Worm (Caenorhabditis elegans): ENCODE results near the gene C33F10.4.

Gene C33F10.4

ce11 chrII:4827734-4828609 is 32.4 kb downstream of the C33F10.4 start, which contains the start of the genes fbxb-88 and tbck-1:
Gene fbxb-88, minus strand, starts transcription at chrII:4827884.
Gene tbck-1, plus strand, starts transcription at chrII:4828559.
- TF ChIP-seq pbrm-1 (GFP tag; IDR thresholded peaks at IDR 0.05) (no peak), akir-1 (GFP tag; optimal IDR thresholded peaks at IDR 0.05) (no peak), nhr-27 (tag; optimal IDR thresholded peaks at IDR 0.05) (no peak), nfyb-1 (GFP tag; IDR thresholded peaks at IDR 0.05) (no peak), nhr-80 (tag; optimal IDR thresholded peaks at IDR 0.05) (no peak), tbx-9 (tag; optimal IDR thresholded peaks at IDR 0.05; ENCODE audit: borderline replicate concordance) (no peak), sdz-38 (tag; optimal IDR thresholded peaks at IDR 0.05) (no peak), lin-35 (GFP tag; optimal IDR thresholded peaks at IDR 0.05) (peak; percentile 4 to 88 (median 33)), xnd-1 (tag; optimal IDR thresholded peaks at IDR 0.05) (no peak), zfh-2 (GFP tag; conservative IDR thresholded peaks at IDR 0.05) (no peak), snpc-1.1 (tag; optimal IDR thresholded peaks at IDR 0.05; ENCODE audit: insufficient read depth) (no peak), nhr-120 (GFP tag; IDR thresholded peaks at IDR 0.05) (no peak), F57A8.1 (GFP tag; optimal IDR thresholded peaks at IDR 0.05) (no peak), mes-4 (tag; optimal IDR thresholded peaks at IDR 0.05) (no peak), T26A5.8 (tag; optimal IDR thresholded peaks at IDR 0.05) (no peak), egl-18 (GFP tag; IDR thresholded peaks at IDR 0.05) (no peak), F39B2.1 (GFP tag; IDR thresholded peaks at IDR 0.05) (no peak), dpl-1 (GFP tag; optimal IDR thresholded peaks at IDR 0.05) (peak; percentile 83), rcor-1 (GFP tag; IDR thresholded peaks at IDR 0.05) (no peak), mxl-1 (tag; optimal IDR thresholded peaks at IDR 0.05) (no peak), attf-5 (GFP tag; optimal IDR thresholded peaks at IDR 0.05) (peak; percentile 44), lin-26 (GFP tag; IDR thresholded peaks at IDR 0.05) (no peak), sptf-2 (GFP tag; optimal IDR thresholded peaks at IDR 0.05) (no peak), ztf-28 (GFP tag; IDR thresholded peaks at IDR 0.05) (no peak), lin-54 (GFP tag; optimal IDR thresholded peaks at IDR 0.05) (peak; percentile 96), ceh-79 (tag; optimal IDR thresholded peaks at IDR 0.05) (no peak), efl-1 (GFP tag; optimal IDR thresholded peaks at IDR 0.05) (peak; percentile 76), C06A6.2 (GFP tag; conservative IDR thresholded peaks at IDR 0.05) (no peak), madf-10 (tag; optimal IDR thresholded peaks at IDR 0.05) (no peak), ztf-26 (tag; optimal IDR thresholded peaks at IDR 0.05) (no peak), hlh-12 (tag; optimal IDR thresholded peaks at IDR 0.05) (no peak), mcd-1 (GFP tag; IDR thresholded peaks at IDR 0.05) (no peak), attf-6 (GFP tag; IDR thresholded peaks at IDR 0.05) (no peak), F22D6.2 (tag; optimal IDR thresholded peaks at IDR 0.05) (no peak), K12H6.12 (tag; optimal IDR thresholded peaks at IDR 0.05) (no peak), ZK185.1 (tag; optimal IDR thresholded peaks at IDR 0.05; ENCODE audit: poor library complexity, severe bottlenecking) (no peak), ccch-3 (GFP tag; optimal IDR thresholded peaks at IDR 0.05) (no peak), Y53G8AR.9 (GFP tag; conservative IDR thresholded peaks at IDR 0.05) (no peak), dox-1 (GFP tag; IDR thresholded peaks at IDR 0.05) (no peak), unc-130 (GFP tag; optimal IDR thresholded peaks at IDR 0.05) (no peak), somi-1 (GFP tag; optimal IDR thresholded peaks at IDR 0.05) (no peak)
